Worm (Caenorhabditis elegans) whole organism, late embryonic: Measurements from ENCODE around the gene T03G6.3.

Experiments
- K02D7.2 ChIP-seq: sonication (generic microtip); optimal IDR thresholded peaks from 2 replicates; lab custom pipeline; 2017; ENCODE audit warnings: mild to moderate bottlenecking, missing genetic modification characterization, missing compliant biosample characterization
- Y22D7AL.16 ChIP-seq: sonication (generic microtip); optimal IDR thresholded peaks from 2 replicates; lab custom pipeline; 2016; ENCODE audit warnings: missing genetic modification characterization, missing compliant biosample characterization
- ahr-1 ChIP-seq: sonication (generic microtip); optimal IDR thresholded peaks from 2 replicates; lab custom pipeline; 2016; ENCODE audit warnings: missing genetic modification characterization, missing compliant biosample characterization
- ama-1 ChIP-seq: fragments of 150-350 bp; optimal IDR thresholded peaks from 2 replicates; lab custom pipeline; 2014
- ceh-18 ChIP-seq: sonication (generic microtip); optimal IDR thresholded peaks from 2 replicates; lab custom pipeline; 2016; ENCODE audit warnings: missing genetic modification characterization, missing compliant biosample characterization
- ceh-2 ChIP-seq: sonication (generic microtip); optimal IDR thresholded peaks from 2 replicates; lab custom pipeline; 2016; ENCODE audit warnings: missing genotype, missing genetic modification characterization, missing compliant biosample characterization
- ceh-22 ChIP-seq: sonication (generic microtip); optimal IDR thresholded peaks from 2 replicates; lab custom pipeline; 2017; ENCODE audit warnings: missing biosample characterization, missing genetic modification characterization
- ceh-24 ChIP-seq: sonication (generic microtip); optimal IDR thresholded peaks from 2 replicates; lab custom pipeline; 2016; ENCODE audit warnings: mild to moderate bottlenecking, missing genetic modification characterization, missing compliant biosample characterization
- ceh-34 ChIP-seq: sonication (generic microtip); optimal IDR thresholded peaks from 2 replicates; lab custom pipeline; 2016; ENCODE audit warnings: mild to moderate bottlenecking, missing genetic modification characterization, missing compliant biosample characterization
- che-1 ChIP-seq: sonication (generic microtip); optimal IDR thresholded peaks from 2 replicates; lab custom pipeline; 2016; ENCODE audit warnings: mild to moderate bottlenecking, missing genetic modification characterization, missing compliant biosample characterization
- dmd-4 ChIP-seq: sonication (generic microtip); optimal IDR thresholded peaks from 2 replicates; lab custom pipeline; 2016; ENCODE audit warnings: borderline replicate concordance, missing genetic modification characterization, missing compliant biosample characterization
- elt-2 ChIP-seq: sonication (generic microtip); optimal IDR thresholded peaks from 2 replicates; lab custom pipeline; 2016; ENCODE audit warnings: missing genetic modification reagents, missing genetic modification characterization, missing compliant biosample characterization
- elt-4 ChIP-seq: sonication (generic microtip); optimal IDR thresholded peaks from 2 replicates; lab custom pipeline; 2016; ENCODE audit warnings: missing genetic modification characterization, missing compliant biosample characterization
- eyg-1 ChIP-seq: sonication (generic microtip); optimal IDR thresholded peaks from 2 replicates; lab custom pipeline; 2016; ENCODE audit warnings: missing genotype, missing genetic modification characterization, missing compliant biosample characterization
- gmeb-2 ChIP-seq: sonication (generic microtip); optimal IDR thresholded peaks from 2 replicates; lab custom pipeline; 2016; ENCODE audit warnings: missing genetic modification characterization, inconsistent platforms, missing compliant biosample characterization
- hlh-13 ChIP-seq: fragments of 200-800 bp; sonication (Bioruptor generic); optimal IDR thresholded peaks from 2 replicates; lab custom pipeline; 2018; ENCODE audit warnings: mild to moderate bottlenecking, missing genetic modification characterization, missing compliant biosample characterization
- hlh-15 ChIP-seq: sonication (generic microtip); optimal IDR thresholded peaks from 2 replicates; lab custom pipeline; 2016; ENCODE audit warnings: missing genetic modification characterization, missing compliant biosample characterization
- hlh-30 ChIP-seq: sonication (generic microtip); optimal IDR thresholded peaks from 2 replicates; lab custom pipeline; 2017; ENCODE audit warnings: antibody characterized with exemption, missing genetic modification characterization, missing compliant biosample characterization; ENCODE audit not compliant: insufficient read depth
- hlh-6 ChIP-seq: sonication (generic microtip); optimal IDR thresholded peaks from 2 replicates; lab custom pipeline; 2016; ENCODE audit warnings: missing genotype, missing genetic modification characterization, missing compliant biosample characterization
- lim-6 ChIP-seq: sonication (generic microtip); optimal IDR thresholded peaks from 2 replicates; lab custom pipeline; 2016; ENCODE audit warnings: missing genetic modification characterization, missing compliant biosample characterization
- madf-2 ChIP-seq: sonication (generic microtip); optimal IDR thresholded peaks from 2 replicates; lab custom pipeline; 2017; ENCODE audit warnings: missing genetic modification characterization, missing compliant biosample characterization
- mec-3 ChIP-seq: sonication (generic microtip); optimal IDR thresholded peaks from 2 replicates; lab custom pipeline; 2016; ENCODE audit warnings: borderline replicate concordance, missing genetic modification characterization, missing compliant biosample characterization
- nhr-11 ChIP-seq: fragments of 150-350 bp; optimal IDR thresholded peaks from 2 replicates; lab custom pipeline; 2014; ENCODE audit warnings: missing biosample characterization, missing genetic modification characterization
- nhr-232 ChIP-seq: sonication (generic microtip); optimal IDR thresholded peaks from 2 replicates; lab custom pipeline; 2016; ENCODE audit warnings: missing genetic modification characterization, missing compliant biosample characterization
- odd-2 ChIP-seq: sonication (generic microtip); optimal IDR thresholded peaks from 2 replicates; lab custom pipeline; 2017; ENCODE audit warnings: antibody characterized with exemption, mild to moderate bottlenecking, missing genetic modification characterization, missing compliant biosample characterization
- pag-3 ChIP-seq: sonication (generic microtip); optimal IDR thresholded peaks from 2 replicates; lab custom pipeline; 2016; ENCODE audit warnings: missing compliant biosample characterization, missing genetic modification characterization, borderline replicate concordance
- pax-1 ChIP-seq: fragments of 150-350 bp; optimal IDR thresholded peaks from 2 replicates; lab custom pipeline; 2014; ENCODE audit warnings: missing biosample characterization, missing genetic modification characterization
- pha-4 ChIP-seq: fragments of 150-350 bp; optimal IDR thresholded peaks from 2 replicates; lab custom pipeline; 2018; ENCODE audit warnings: missing biosample characterization, missing genetic modification reagents, missing genetic modification characterization
- pqm-1 ChIP-seq: sonication (generic microtip); optimal IDR thresholded peaks from 2 replicates; lab custom pipeline; 2016; ENCODE audit warnings: missing genetic modification characterization, missing compliant biosample characterization
- pros-1 ChIP-seq: fragments of 150-350 bp; optimal IDR thresholded peaks from 2 replicates; lab custom pipeline; 2014; ENCODE audit warnings: missing biosample characterization, missing genetic modification reagents, missing genetic modification characterization
- ref-2 ChIP-seq: sonication (generic microtip); optimal IDR thresholded peaks from 2 replicates; lab custom pipeline; 2016; ENCODE audit warnings: missing genetic modification characterization, missing compliant biosample characterization
- rnt-1 ChIP-seq: sonication (generic microtip); optimal IDR thresholded peaks from 2 replicates; lab custom pipeline; 2016; ENCODE audit warnings: missing genetic modification characterization, missing compliant biosample characterization
- sox-4 ChIP-seq: sonication (generic microtip); optimal IDR thresholded peaks from 2 replicates; lab custom pipeline; 2017; ENCODE audit warnings: mild to moderate bottlenecking, missing genetic modification characterization, inconsistent platforms, missing compliant biosample characterization
- syd-9 ChIP-seq: sonication (generic microtip); optimal IDR thresholded peaks from 2 replicates; lab custom pipeline; 2016; ENCODE audit warnings: mild to moderate bottlenecking, missing genetic modification characterization, moderate library complexity, missing compliant biosample characterization
- ttx-3 ChIP-seq: sonication (generic microtip); optimal IDR thresholded peaks from 2 replicates; lab custom pipeline; 2016; ENCODE audit warnings: missing genetic modification reagents, missing genetic modification characterization, missing compliant biosample characterization
- unc-3 ChIP-seq, 2 experiments: fragments of 200-800 bp in 1 of 2; sonication (Bioruptor generic) in 1 of 2; sonication (generic microtip) in 1 of 2; conservative IDR thresholded peaks in 1 of 2; optimal IDR thresholded peaks in 1 of 2; 2 replicates each; pipeline versions ENCODE4 v1.3.6 to Lab custom; 2016 to 2022; ENCODE audit warnings: missing compliant biosample characterization in 2 of 2, missing genetic modification characterization in 2 of 2, missing genetic modification reagents in 1 of 2
- unc-42 ChIP-seq: sonication (generic microtip); optimal IDR thresholded peaks from 2 replicates; lab custom pipeline; 2016; ENCODE audit warnings: missing genotype, missing genetic modification characterization, missing compliant biosample characterization
- unc-86 ChIP-seq: sonication (generic microtip); optimal IDR thresholded peaks from 2 replicates; lab custom pipeline; 2016; ENCODE audit warnings: missing genetic modification characterization, missing compliant biosample characterization
- ztf-16 ChIP-seq: sonication (generic microtip); optimal IDR thresholded peaks from 2 replicates; lab custom pipeline; 2017; ENCODE audit warnings: missing genetic modification characterization, missing compliant biosample characterization

Gene T03G6.3

DNA sequence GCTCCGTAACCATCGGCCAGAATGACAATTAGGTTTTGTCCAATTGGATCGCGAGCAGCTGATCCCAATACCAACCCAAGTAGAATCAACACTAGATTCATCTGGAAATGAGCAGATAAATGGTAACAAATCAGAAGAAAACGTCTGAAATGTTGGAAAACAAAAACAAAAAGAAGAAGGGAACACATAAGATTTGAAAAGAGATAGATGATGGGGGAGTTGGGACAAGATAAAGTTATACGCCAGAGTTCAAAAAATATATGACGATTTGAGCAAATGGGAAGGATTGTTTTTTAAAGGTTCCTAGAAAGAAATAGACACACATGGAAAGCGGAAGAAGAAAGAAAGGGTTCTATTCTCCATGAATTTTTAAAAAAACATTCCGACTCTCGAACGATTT, at the start of gene T03G6.3:
TSS of gene T03G6.3 (minus strand) at position 101 of the 400 bp plus-strand sequence.
- TF ChIP-seq unc-3 (GFP tag; conservative IDR thresholded peaks at IDR 0.05; lab: Robert Waterston, UW) (no peak), unc-3 (tag; optimal IDR thresholded peaks at IDR 0.05; lab: Kevin White, UChicago) (no peak), K02D7.2 (tag; lab: Kevin White, UChicago) (no peak), pag-3 (no peak), Y22D7AL.16 (tag; lab: Kevin White, UChicago) (no peak), pros-1 (tag; lab: Kevin White, UChicago) (no peak), rnt-1 (tag; lab: Kevin White, UChicago) (no peak), hlh-15 (tag; lab: Kevin White, UChicago) (no peak), unc-86 (tag; lab: Kevin White, UChicago) (no peak), elt-2 (tag; lab: Kevin White, UChicago) (no peak), pha-4 (tag; lab: Kevin White, UChicago) (no peak), odd-2 (tag; lab: Kevin White, UChicago) (no peak), lim-6 (tag; lab: Kevin White, UChicago) (no peak), hlh-13 (GFP tag; lab: Kevin White, UChicago) (no peak), eyg-1 (tag; lab: Kevin White, UChicago) (no peak), ceh-22 (tag; lab: Kevin White, UChicago) (no peak), ceh-2 (tag; lab: Kevin White, UChicago) (no peak)

DNA sequence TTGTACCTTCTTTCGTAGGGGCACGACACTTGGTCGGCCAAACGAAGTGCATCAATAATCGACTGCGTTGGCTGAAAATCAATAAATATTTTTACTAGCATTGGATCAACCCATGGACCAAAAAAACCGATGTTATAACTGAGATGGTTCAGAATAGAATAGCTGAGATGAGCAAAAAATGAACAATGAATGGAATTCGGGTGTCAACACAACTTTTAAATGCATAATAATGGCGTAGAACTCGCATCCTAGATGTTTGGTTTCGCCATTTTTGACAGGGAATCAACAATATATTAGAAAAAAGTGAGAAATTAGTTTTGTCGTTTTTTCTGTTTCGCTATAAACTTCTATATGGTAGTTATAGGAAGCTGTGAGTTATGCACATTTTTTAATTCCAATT, 48.7 kb upstream of the T03G6.3 start, which contains the start of gene F54G2.1:
TSS of gene F54G2.1 (minus strand) at position 101 of the 400 bp plus-strand sequence.
- TF ChIP-seq nhr-232 (tag; lab: Kevin White, UChicago), result no peak
- TF ChIP-seq unc-86 (tag; lab: Kevin White, UChicago), result no peak
- TF ChIP-seq ama-1, result no peak
- TF ChIP-seq hlh-30, result no peak
- no peak for TF ChIP-seq unc-42 (tag; lab: Kevin White, UChicago)
- TF ChIP-seq ztf-16 (tag; lab: Kevin White, UChicago), result no peak
- TF ChIP-seq lim-6 (tag; lab: Kevin White, UChicago), result no peak
- no peak for TF ChIP-seq pag-3
- no peak for TF ChIP-seq pqm-1
- TF ChIP-seq gmeb-2 (tag; lab: Kevin White, UChicago), result no peak
- TF ChIP-seq che-1, result no peak
- TF ChIP-seq elt-4 (tag; lab: Kevin White, UChicago), result no peak
- TF ChIP-seq nhr-11, result no peak
- TF ChIP-seq mec-3 (tag; lab: Kevin White, UChicago), result no peak
- no peak for TF ChIP-seq ceh-2 (tag; lab: Kevin White, UChicago)
- no peak for TF ChIP-seq madf-2 (tag; lab: Kevin White, UChicago)
- TF ChIP-seq ttx-3 (tag; lab: Kevin White, UChicago), result no peak
- no peak for TF ChIP-seq pax-1
- no peak for TF ChIP-seq ceh-22 (tag; lab: Kevin White, UChicago)

- no peak for TF ChIP-seq ttx-3 (tag; lab: Kevin White, UChicago)
- TF ChIP-seq ceh-34 (tag; lab: Kevin White, UChicago), result no peak
- TF ChIP-seq ref-2, result no peak
- TF ChIP-seq eyg-1 (tag; lab: Kevin White, UChicago), result no peak
- TF ChIP-seq hlh-6 (tag; lab: Kevin White, UChicago), result no peak
- no peak for TF ChIP-seq dmd-4 (tag; lab: Kevin White, UChicago)
- no peak for TF ChIP-seq madf-2 (tag; lab: Kevin White, UChicago)
- no peak for TF ChIP-seq pqm-1
- TF ChIP-seq gmeb-2 (tag; lab: Kevin White, UChicago), result no peak
- no peak for TF ChIP-seq pag-3
- no peak for TF ChIP-seq ahr-1 (tag; lab: Kevin White, UChicago)
- TF ChIP-seq sox-4, result no peak
- no peak for TF ChIP-seq ztf-16 (tag; lab: Kevin White, UChicago)
- no peak for TF ChIP-seq syd-9
- TF ChIP-seq ceh-18 (tag; lab: Kevin White, UChicago), result no peak
- TF ChIP-seq ceh-24, result no peak
- TF ChIP-seq, all 69 proteins: peak for 0
Observed at ce11 chrX:2663798-2664197, 48.3 kb upstream of the T03G6.3 start.
